Fruit fly (Drosophila melanogaster): Measurements from ENCODE around the gene srp.
A peak's percentile ranks its signal among the peaks of the same experiment; 100 is the strongest.

The srp gene

dm6 chr3R:15993139-15993804 is 7.3 kb downstream of the srp start:
- TF ChIP-seq EcR (GFP tag; optimal IDR thresholded peaks at IDR 0.05) (peak; percentile 41), CG14655 (GFP tag; optimal IDR thresholded peaks at IDR 0.05) (no peak), Pif1A (GFP tag; optimal IDR thresholded peaks at IDR 0.05) (no peak), CG4496 (GFP tag; IDR thresholded peaks at IDR 0.05) (peak; percentile 82), rn (GFP tag; IDR thresholded peaks at IDR 0.05) (no peak), CG13204 (GFP tag; optimal IDR thresholded peaks at IDR 0.05) (peak; percentile 83), fd96Ca (GFP tag; IDR thresholded peaks at IDR 0.05) (peak; percentile 69; the same call in 2 of the 3 replicates), Snoo (tag; optimal IDR thresholded peaks at IDR 0.05) (no peak), CG17806 (tag; optimal IDR thresholded peaks at IDR 0.05) (no peak), CG34367 (tag; optimal IDR thresholded peaks at IDR 0.05) (no peak), CG10348 (GFP tag; IDR thresholded peaks at IDR 0.05) (no peak), Pif1B (GFP tag; optimal IDR thresholded peaks at IDR 0.05) (no peak), CG8159 (tag; optimal IDR thresholded peaks at IDR 0.05) (peak; percentile 26), D1 (tag; optimal IDR thresholded peaks at IDR 0.05) (peak; percentile 76), CG12605 (GFP tag; IDR thresholded peaks at IDR 0.05) (peak; percentile 66), Ets98B (GFP tag; IDR thresholded peaks at IDR 0.05) (peak; percentile 66; the same call in 1 of the 2 replicates), CG15710 (tag; optimal IDR thresholded peaks at IDR 0.05) (peak; percentile 27), CG32121 (GFP tag; IDR thresholded peaks at IDR 0.05) (peak; percentile 69), CG8301 (tag; optimal IDR thresholded peaks at IDR 0.05) (no peak), CG9948 (tag; optimal IDR thresholded peaks at IDR 0.05) (no peak), gl (tag; optimal IDR thresholded peaks at IDR 0.05) (peak; percentile 53)

dm6 chr3R:15993815-15994572 is 8.0 kb downstream of the srp start:
- TF ChIP-seq Pif1A (GFP tag; optimal IDR thresholded peaks at IDR 0.05) (no peak), Pif1B (GFP tag; optimal IDR thresholded peaks at IDR 0.05) (no peak), CG32121 (GFP tag; IDR thresholded peaks at IDR 0.05) (peak; percentile 31; the same call in 1 of the 2 replicates), CG4496 (GFP tag; IDR thresholded peaks at IDR 0.05) (peak; percentile 54; the same call in 1 of the 3 replicates), D1 (tag; optimal IDR thresholded peaks at IDR 0.05) (no peak), CG8159 (tag; optimal IDR thresholded peaks at IDR 0.05) (no peak), CG14655 (GFP tag; optimal IDR thresholded peaks at IDR 0.05) (peak; percentile 14), CG34367 (tag; optimal IDR thresholded peaks at IDR 0.05) (no peak), CG9948 (tag; optimal IDR thresholded peaks at IDR 0.05) (no peak), Ets98B (GFP tag; IDR thresholded peaks at IDR 0.05) (no peak; the same call in 1 of the 2 replicates), CG15710 (tag; optimal IDR thresholded peaks at IDR 0.05) (no peak), fd96Ca (GFP tag; IDR thresholded peaks at IDR 0.05) (no peak), CG13204 (GFP tag; optimal IDR thresholded peaks at IDR 0.05) (peak; percentile 81), gl (tag; optimal IDR thresholded peaks at IDR 0.05) (no peak), CG12605 (GFP tag; IDR thresholded peaks at IDR 0.05) (peak; percentile 58), EcR (GFP tag; optimal IDR thresholded peaks at IDR 0.05) (no peak), CG10348 (GFP tag; IDR thresholded peaks at IDR 0.05) (no peak)

- TF ChIP-seq Pif1A (GFP tag; optimal IDR thresholded peaks at IDR 0.05), result no peak
- TF ChIP-seq fd96Ca (GFP tag; IDR thresholded peaks at IDR 0.05), result no peak
- no peak for TF ChIP-seq CG8159 (tag; optimal IDR thresholded peaks at IDR 0.05)
- no peak for TF ChIP-seq CG13204 (GFP tag; optimal IDR thresholded peaks at IDR 0.05)
- TF ChIP-seq CG14655 (GFP tag; optimal IDR thresholded peaks at IDR 0.05), result no peak
These were observed 8.6 kb downstream of the srp start for dm6 chr3R:15994573-15994869.

dm6 chr3R:15998972-15999721 is 13.2 kb downstream of the srp start:
- no peak for TF ChIP-seq CG10348 (GFP tag; IDR thresholded peaks at IDR 0.05)
- no peak for TF ChIP-seq EcR (GFP tag; optimal IDR thresholded peaks at IDR 0.05)
- no peak for TF ChIP-seq CG17806 (tag; optimal IDR thresholded peaks at IDR 0.05)
- no peak for TF ChIP-seq CG12605 (GFP tag; IDR thresholded peaks at IDR 0.05)
- TF ChIP-seq CG13204 (GFP tag; optimal IDR thresholded peaks at IDR 0.05), result no peak
- no peak for TF ChIP-seq D1 (tag; optimal IDR thresholded peaks at IDR 0.05)
- no peak for TF ChIP-seq CG9948 (tag; optimal IDR thresholded peaks at IDR 0.05)
- TF ChIP-seq fd96Ca (GFP tag; IDR thresholded peaks at IDR 0.05), result no peak
- TF ChIP-seq CG34367 (tag; optimal IDR thresholded peaks at IDR 0.05), result no peak
- no peak for TF ChIP-seq CG4496 (GFP tag; IDR thresholded peaks at IDR 0.05)
- no peak for TF ChIP-seq gl (tag; optimal IDR thresholded peaks at IDR 0.05)
- no peak for TF ChIP-seq CG32121 (GFP tag; IDR thresholded peaks at IDR 0.05)
- no peak for TF ChIP-seq rn (GFP tag; IDR thresholded peaks at IDR 0.05)
- TF ChIP-seq CG15710 (tag; optimal IDR thresholded peaks at IDR 0.05), result no peak
- no peak for TF ChIP-seq Ets98B (GFP tag; IDR thresholded peaks at IDR 0.05)
- TF ChIP-seq CG8159 (tag; optimal IDR thresholded peaks at IDR 0.05), result no peak
- no peak for TF ChIP-seq Pif1A (GFP tag; optimal IDR thresholded peaks at IDR 0.05)
- no peak for TF ChIP-seq Pif1B (GFP tag; optimal IDR thresholded peaks at IDR 0.05)
- TF ChIP-seq CG14655 (GFP tag; optimal IDR thresholded peaks at IDR 0.05), result no peak

- TF ChIP-seq CG8159 (tag; optimal IDR thresholded peaks at IDR 0.05), result no peak
- TF ChIP-seq CG17806 (tag; optimal IDR thresholded peaks at IDR 0.05), result no peak
- no peak for TF ChIP-seq Ets98B (GFP tag; IDR thresholded peaks at IDR 0.05)
- no peak for TF ChIP-seq CG15710 (tag; optimal IDR thresholded peaks at IDR 0.05)
- TF ChIP-seq fd96Ca (GFP tag; IDR thresholded peaks at IDR 0.05), result no peak
- TF ChIP-seq gl (tag; optimal IDR thresholded peaks at IDR 0.05), result no peak
- no peak for TF ChIP-seq rn (GFP tag; IDR thresholded peaks at IDR 0.05)
- TF ChIP-seq CG34367 (tag; optimal IDR thresholded peaks at IDR 0.05), result no peak
- no peak for TF ChIP-seq CG14655 (GFP tag; optimal IDR thresholded peaks at IDR 0.05)
- no peak for TF ChIP-seq Snoo (tag; optimal IDR thresholded peaks at IDR 0.05)
- TF ChIP-seq CG4496 (GFP tag; IDR thresholded peaks at IDR 0.05), result no peak
- TF ChIP-seq CG8301 (tag; optimal IDR thresholded peaks at IDR 0.05), result no peak
- TF ChIP-seq CG32121 (GFP tag; IDR thresholded peaks at IDR 0.05), result no peak
- no peak for TF ChIP-seq Pif1B (GFP tag; optimal IDR thresholded peaks at IDR 0.05)
- TF ChIP-seq CG12605 (GFP tag; IDR thresholded peaks at IDR 0.05), result no peak
- TF ChIP-seq CG9948 (tag; optimal IDR thresholded peaks at IDR 0.05), result no peak
- no peak for TF ChIP-seq Pif1A (GFP tag; optimal IDR thresholded peaks at IDR 0.05)
- TF ChIP-seq EcR (GFP tag; optimal IDR thresholded peaks at IDR 0.05), result no peak
These were observed 18.1 kb downstream of the srp start for dm6 chr3R:16004015-16004414.
